Fruit fly (Drosophila melanogaster): Measurements from ENCODE around the gene CG34164.
A peak's percentile ranks its signal among the peaks of the same experiment; 100 is the strongest.

DNA sequence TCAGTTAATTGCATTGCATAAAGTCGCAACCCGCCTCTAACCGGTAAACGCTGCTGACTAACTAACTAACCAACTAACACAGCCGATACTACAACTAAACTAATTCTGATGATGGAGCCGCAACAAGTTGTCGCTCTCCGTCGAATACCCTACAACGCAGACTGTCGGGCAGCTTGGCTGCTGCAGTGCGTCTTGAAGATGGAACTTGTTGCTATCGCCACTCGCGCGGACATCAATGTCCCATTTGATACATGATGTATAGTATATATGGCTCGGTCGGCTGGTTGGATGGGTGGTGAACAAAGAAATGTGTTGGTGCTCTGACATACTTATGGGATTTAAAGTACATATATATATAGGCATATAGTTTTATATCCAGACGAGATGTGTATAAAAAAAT is 30.6 kb upstream of the CG34164 start:
- TF ChIP-seq Mnt (GFP tag; optimal IDR thresholded peaks at IDR 0.05) = no peak
- no peak for TF ChIP-seq Crg-1 (GFP tag; optimal IDR thresholded peaks at IDR 0.05)
- no peak for TF ChIP-seq Clk (GFP tag; optimal IDR thresholded peaks at IDR 0.05)
- TF ChIP-seq ovo (GFP tag; optimal IDR thresholded peaks at IDR 0.05) = peak; percentile 12
- no peak for TF ChIP-seq CG33017 (tag; optimal IDR thresholded peaks at IDR 0.05)
- no peak for TF ChIP-seq CG14711 (tag; optimal IDR thresholded peaks at IDR 0.05)
- no peak for TF ChIP-seq CG5204 (GFP tag; optimal IDR thresholded peaks at IDR 0.05)
